Fruit fly (Drosophila melanogaster): ENCODE results near the gene CG34028.

- TF ChIP-seq Hr78 (GFP tag; optimal IDR thresholded peaks at IDR 0.05) = no peak
- TF ChIP-seq usp (GFP tag; optimal IDR thresholded peaks at IDR 0.05) = no peak
- no peak for TF ChIP-seq dl (GFP tag; optimal IDR thresholded peaks at IDR 0.05; ENCODE audit: insufficient read depth in 1 of 2, partially characterized antibody in 2 of 2)
- no peak for TF ChIP-seq Dfd (GFP tag; optimal IDR thresholded peaks at IDR 0.05)
- TF ChIP-seq Dif (GFP tag; optimal IDR thresholded peaks at IDR 0.05; ENCODE audit: partially characterized antibody) = no peak
Measured at dm6 chrX:9523543-9523942, 12.2 kb downstream of the CG34028 start.

Data from whole organism, wandering third instar larva.